Worm (Caenorhabditis elegans) whole organism, L4/young adult: ENCODE data around the gene srh-269.

Experiments
- dao-5 ChIP-seq: sonication (generic microtip); optimal IDR thresholded peaks from 2 replicates; lab custom pipeline; 2016; ENCODE audit warnings: missing genotype, missing genetic modification characterization, moderate library complexity, missing compliant biosample characterization
- him-1 ChIP-seq: sonication (generic microtip); optimal IDR thresholded peaks from 2 replicates; lab custom pipeline; 2016; ENCODE audit warnings: missing genotype, missing genetic modification reagents, missing genetic modification characterization, missing compliant biosample characterization

DNA sequence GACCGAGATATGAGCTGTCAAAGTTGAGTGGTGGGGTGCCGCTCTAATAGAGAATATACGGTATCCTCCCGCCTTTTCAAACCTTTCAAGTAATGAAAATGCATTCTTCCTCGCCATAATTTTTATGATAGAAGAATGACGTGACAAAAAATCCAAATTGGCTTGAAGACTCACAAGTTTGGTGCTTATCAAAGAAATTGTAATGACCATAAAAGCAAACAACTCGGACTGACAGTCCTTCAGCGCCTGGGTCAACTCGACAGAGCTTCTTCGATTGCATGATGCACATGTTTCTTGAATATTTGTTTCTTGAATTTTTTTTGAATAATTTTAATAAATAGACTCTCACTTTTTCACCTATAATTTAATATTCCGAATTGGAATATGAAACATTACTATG lies 13.6 kb upstream of the srh-269 start:
- TF ChIP-seq dao-5 (tag; lab: Kevin White, UChicago) (no peak), him-1 (tag; lab: Kevin White, UChicago) (no peak)
